Worm (Caenorhabditis elegans): ENCODE results near the gene pad-2.
"Not testable (repeated sequence)": the region's sequence is repeated elsewhere in the genome, so short reads cannot be mapped to it uniquely, and the experiment has no call there.

The pad-2 gene

ce11 chrIII:10261682-10262081, 17.2 kb upstream of the pad-2 start, which contains the start of gene bbs-5:
TSS of gene bbs-5 (minus strand) at chrIII:10261782.
- TF ChIP-seq him-1 (tag; optimal IDR thresholded peaks at IDR 0.05) = no peak
- TF ChIP-seq W03F9.2 (tag; optimal IDR thresholded peaks at IDR 0.05) = no peak
- TF ChIP-seq dao-5 (tag; optimal IDR thresholded peaks at IDR 0.05) = no peak

DNA sequence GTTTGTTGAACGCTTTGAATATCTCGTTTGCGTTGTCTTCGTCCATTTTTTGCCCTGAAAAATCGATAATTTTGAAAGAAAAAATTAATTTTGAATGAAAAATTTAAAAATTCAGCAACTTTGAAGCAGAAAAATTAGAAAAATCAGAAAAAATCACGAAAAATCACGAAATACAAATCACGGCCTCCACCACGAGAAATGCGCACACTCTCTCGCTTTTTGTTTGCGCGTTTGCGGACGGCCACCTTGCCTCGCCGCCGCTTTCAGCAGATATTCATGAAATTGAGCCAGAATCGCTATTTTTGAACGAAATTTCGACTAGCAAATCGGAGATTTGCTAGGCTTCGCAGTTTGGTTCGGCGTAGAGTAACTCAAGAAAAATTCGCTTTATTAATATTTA, 12.1 kb upstream of the pad-2 start, which contains the start of gene inpp-4B:
Gene inpp-4B, minus strand, starts transcription at position 54 of the 400 bp plus-strand sequence.
- not testable (repeated sequence) for TF ChIP-seq dao-5, W03F9.2, him-1 (tag; optimal IDR thresholded peaks at IDR 0.05)

DNA sequence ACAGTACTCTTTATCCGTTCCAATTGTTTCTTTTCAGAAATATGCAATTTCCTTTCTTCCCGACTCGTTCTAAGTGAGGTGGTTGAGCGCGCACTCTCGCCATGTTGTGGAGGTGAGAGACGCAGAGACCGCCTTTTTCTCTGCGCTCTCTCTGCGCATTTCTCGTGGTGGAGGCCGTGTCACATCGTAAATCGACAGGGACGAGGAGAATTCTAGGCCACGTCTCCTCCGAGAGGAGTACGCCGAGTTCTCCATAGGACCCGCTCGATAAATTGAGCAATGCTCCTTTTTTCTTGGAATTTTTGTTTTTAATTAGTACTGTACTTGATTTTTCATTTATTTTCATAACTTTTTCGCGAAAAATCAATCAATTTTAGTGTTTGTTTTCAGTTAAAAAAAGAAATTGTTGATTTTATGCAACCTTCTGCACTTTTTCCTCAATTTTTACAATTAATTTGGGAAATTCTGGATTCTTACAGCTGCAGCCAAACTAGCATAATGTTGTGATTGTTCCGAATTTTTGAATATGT, 8.1 kb upstream of the pad-2 start, which contains the start of gene cnk-1:
Gene cnk-1, plus strand, starts transcription at position 480 of the 530 bp plus-strand sequence.
- TF ChIP-seq dao-5 (tag; optimal IDR thresholded peaks at IDR 0.05) = no peak
- TF ChIP-seq him-1 (tag; optimal IDR thresholded peaks at IDR 0.05) = peak; percentile 32

- TF ChIP-seq dao-5 (tag; optimal IDR thresholded peaks at IDR 0.05) (no peak), him-1 (tag; optimal IDR thresholded peaks at IDR 0.05) (no peak)
Measured at ce11 chrIII:10271807-10272206, 7.1 kb upstream of the pad-2 start.

ce11 chrIII:10284214-10284613, 5.3 kb downstream of the pad-2 start:
- TF ChIP-seq W03F9.2 (tag; optimal IDR thresholded peaks at IDR 0.05) (no peak), dao-5 (tag; optimal IDR thresholded peaks at IDR 0.05) (no peak), him-1 (tag; optimal IDR thresholded peaks at IDR 0.05) (peak; percentile 78)

ce11 chrIII:10285623-10286022, 6.7 kb downstream of the pad-2 start, which contains the start of gene K10G9.2:
TSS of gene K10G9.2 (plus strand) at chrIII:10285923.
- TF ChIP-seq W03F9.2 (tag; optimal IDR thresholded peaks at IDR 0.05) (no peak), him-1 (tag; optimal IDR thresholded peaks at IDR 0.05) (no peak)

ce11 chrIII:10289790-10290189, 10.9 kb downstream of the pad-2 start:
- TF ChIP-seq him-1 (tag; optimal IDR thresholded peaks at IDR 0.05) = no peak

ce11 chrIII:10290541-10290940, 11.6 kb downstream of the pad-2 start:
- TF ChIP-seq W03F9.2 (tag; optimal IDR thresholded peaks at IDR 0.05) (no peak), dao-5 (tag; optimal IDR thresholded peaks at IDR 0.05) (no peak), him-1 (tag; optimal IDR thresholded peaks at IDR 0.05) (no peak)

DNA sequence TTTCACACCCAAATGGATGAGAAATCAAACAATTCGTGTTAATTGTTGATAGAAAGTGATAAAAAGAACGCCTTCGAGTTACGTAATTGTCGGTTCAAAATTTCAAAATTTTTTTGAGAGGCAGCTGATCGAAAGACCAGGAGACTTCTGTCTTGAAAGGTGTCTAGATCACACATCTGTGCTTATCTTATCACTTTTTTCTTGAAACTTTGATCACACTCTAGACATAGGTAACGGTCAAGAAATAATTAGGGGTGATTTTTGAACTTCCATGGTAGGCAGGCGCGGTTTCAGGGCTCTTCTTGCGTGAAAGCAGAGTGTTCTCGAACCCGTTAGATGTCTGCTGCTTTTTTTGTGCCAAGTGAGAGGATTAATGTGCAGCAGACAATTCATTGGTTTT, 14.4 kb downstream of the pad-2 start:
- TF ChIP-seq dao-5 (tag; optimal IDR thresholded peaks at IDR 0.05) (no peak), W03F9.2 (tag; optimal IDR thresholded peaks at IDR 0.05) (no peak), him-1 (tag; optimal IDR thresholded peaks at IDR 0.05) (no peak)

DNA sequence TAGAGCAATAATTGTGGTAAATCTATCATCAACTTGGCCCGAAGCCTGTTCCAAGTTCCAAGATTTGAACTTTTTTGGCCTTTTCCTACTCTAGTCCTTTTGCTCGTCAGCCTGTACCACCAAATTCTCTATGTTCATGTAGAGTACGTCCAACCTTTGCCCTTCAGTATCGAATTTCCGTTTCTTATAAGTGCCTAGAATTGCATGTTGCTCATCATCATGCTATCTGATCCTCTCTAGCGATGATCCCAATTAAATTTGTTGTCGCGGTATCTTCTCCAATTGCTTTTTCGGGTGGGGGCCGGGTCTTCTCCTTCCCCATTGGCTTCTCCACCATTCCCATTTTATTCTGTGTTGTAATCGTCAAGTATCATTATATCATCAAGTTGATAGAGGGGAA, 15.0 kb downstream of the pad-2 start:
- no peak for TF ChIP-seq dao-5 (tag; optimal IDR thresholded peaks at IDR 0.05)
- TF ChIP-seq him-1 (tag; optimal IDR thresholded peaks at IDR 0.05) = no peak
- no peak for TF ChIP-seq W03F9.2 (tag; optimal IDR thresholded peaks at IDR 0.05)

DNA sequence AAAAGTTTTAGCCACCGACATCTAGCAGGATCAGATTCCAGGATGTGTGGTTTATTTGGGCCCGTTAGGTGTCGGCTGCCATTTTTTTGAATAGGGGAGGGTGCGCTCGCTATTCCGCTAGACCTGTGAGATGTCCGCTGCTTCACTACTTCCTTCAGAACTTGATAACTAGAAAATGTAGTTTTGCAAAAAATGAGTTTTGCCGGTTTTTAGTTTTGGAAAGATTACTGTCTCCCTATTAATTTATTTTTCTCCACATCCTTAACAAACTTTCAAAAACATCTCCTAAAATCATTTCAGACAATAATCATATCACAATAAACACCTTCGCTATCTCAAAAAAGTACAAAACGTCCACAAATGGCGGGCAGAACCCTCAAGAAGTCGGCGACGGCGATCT, 15.9 kb downstream of the pad-2 start, which contains the start of gene vglu-2:
Gene vglu-2, plus strand, starts transcription at position 301 of the 400 bp plus-strand sequence.
- TF ChIP-seq W03F9.2 (tag; optimal IDR thresholded peaks at IDR 0.05) = no peak
- no peak for TF ChIP-seq dao-5 (tag; optimal IDR thresholded peaks at IDR 0.05)
- no peak for TF ChIP-seq him-1 (tag; optimal IDR thresholded peaks at IDR 0.05)

- TF ChIP-seq him-1 (tag; optimal IDR thresholded peaks at IDR 0.05) = no peak
Measured at ce11 chrIII:10296904-10297303, 18.0 kb downstream of the pad-2 start.

DNA sequence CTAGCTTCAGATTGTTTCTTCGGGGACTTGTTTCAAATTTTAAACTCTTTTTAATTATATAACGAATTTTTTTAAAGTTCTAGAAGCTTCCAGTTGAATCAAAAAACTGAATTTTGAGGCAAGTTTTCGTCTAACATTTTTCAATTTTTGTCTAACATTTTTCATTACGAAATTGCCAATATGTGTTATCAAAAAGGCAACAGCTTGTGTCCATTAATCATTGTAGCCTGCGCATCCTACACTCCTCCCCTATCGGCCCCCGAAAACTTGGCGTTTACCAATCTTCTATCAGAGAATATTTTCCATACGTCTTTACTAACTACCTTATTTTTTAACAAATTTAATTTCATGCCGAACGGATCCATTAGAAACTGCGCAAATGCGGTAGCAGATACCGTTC, 21.2 kb downstream of the pad-2 start, which contains the start of gene vglu-3:
Gene vglu-3, plus strand, starts transcription at position 301 of the 400 bp plus-strand sequence.
- TF ChIP-seq dao-5 (tag; optimal IDR thresholded peaks at IDR 0.05) (no peak), him-1 (tag; optimal IDR thresholded peaks at IDR 0.05) (no peak), W03F9.2 (tag; optimal IDR thresholded peaks at IDR 0.05) (no peak)

DNA sequence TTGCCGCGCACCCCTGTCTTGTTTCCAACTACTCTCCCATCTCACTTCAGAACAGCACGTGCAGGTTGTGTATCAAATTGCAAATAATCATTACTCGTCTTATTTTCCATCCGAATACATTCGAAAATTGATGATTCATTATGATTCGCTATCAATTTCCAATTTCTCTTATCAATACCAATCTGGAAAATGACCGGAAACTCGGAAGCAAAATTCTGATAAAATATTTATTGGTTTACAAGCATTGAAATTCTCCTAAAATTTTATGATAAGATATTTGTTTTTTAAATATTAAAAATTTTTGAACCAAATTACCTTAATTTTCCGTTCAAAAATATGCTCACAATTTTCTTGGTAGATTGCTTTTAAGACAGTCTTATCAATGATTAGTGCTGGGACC, 26.4 kb downstream of the pad-2 start:
- TF ChIP-seq W03F9.2 (tag; optimal IDR thresholded peaks at IDR 0.05) (no peak), him-1 (tag; optimal IDR thresholded peaks at IDR 0.05) (no peak), dao-5 (tag; optimal IDR thresholded peaks at IDR 0.05) (no peak)

ce11 chrIII:10306049-10306448, 27.1 kb downstream of the pad-2 start, which contains the start of gene T07A5.1:
TSS of gene T07A5.1 (minus strand) at chrIII:10306197.
- TF ChIP-seq him-1 (tag; optimal IDR thresholded peaks at IDR 0.05) = no peak
- no peak for TF ChIP-seq dao-5 (tag; optimal IDR thresholded peaks at IDR 0.05)
- no peak for TF ChIP-seq W03F9.2 (tag; optimal IDR thresholded peaks at IDR 0.05)

All from whole organism, L4/young adult.